Worm (Caenorhabditis elegans): ENCODE data around the gene snpc-3.4.

ce11 chrIII:3978438-3978837 is 41.4 kb upstream of the snpc-3.4 start:
- no peak for TF ChIP-seq med-1 (GFP tag; optimal IDR thresholded peaks at IDR 0.05; ENCODE audit: insufficient read depth)
- no peak for TF ChIP-seq klf-2 (GFP tag; conservative IDR thresholded peaks at IDR 0.05)
- no peak for TF ChIP-seq flt-1 (GFP tag; IDR thresholded peaks at IDR 0.05)
- no peak for TF ChIP-seq T22C8.4 (GFP tag; IDR thresholded peaks at IDR 0.05)
- TF ChIP-seq cog-1 (tag; optimal IDR thresholded peaks at IDR 0.05), result no peak
- TF ChIP-seq ref-1 (GFP tag; conservative IDR thresholded peaks at IDR 0.05), result no peak
- TF ChIP-seq ztf-29 (GFP tag; IDR thresholded peaks at IDR 0.05), result no peak

All from whole organism, midembryonic.